Worm (Caenorhabditis elegans) whole organism, L2 larva: ENCODE measurements around the gene nstp-8.

Source experiments
- C34F6.9 ChIP-seq: fragments of 150-350 bp; optimal IDR thresholded peaks from 2 replicates; lab custom pipeline; 2014; ENCODE audit warnings: missing biosample characterization, missing genetic modification characterization
- F13H6.1 ChIP-seq: sonication (generic microtip); optimal IDR thresholded peaks from 2 replicates; lab custom pipeline; 2016; ENCODE audit warnings: missing genetic modification characterization, missing compliant biosample characterization
- Y55F3AM.14 ChIP-seq: fragments of 200-800 bp; sonication (Bioruptor generic); optimal IDR thresholded peaks from 2 replicates; lab custom pipeline; 2018; ENCODE audit warnings: mild to moderate bottlenecking, missing genetic modification characterization, missing compliant biosample characterization
- crh-2 ChIP-seq: sonication (generic microtip); optimal IDR thresholded peaks from 2 replicates; lab custom pipeline; 2017; ENCODE audit warnings: missing biosample characterization, missing genetic modification characterization
- dmd-4 ChIP-seq: sonication (generic microtip); optimal IDR thresholded peaks from 2 replicates; lab custom pipeline; 2017; ENCODE audit warnings: missing biosample characterization, missing genetic modification characterization
- lin-11 ChIP-seq: fragments of 150-350 bp; sonication (generic microtip); optimal IDR thresholded peaks from 2 replicates; lab custom pipeline; 2014; ENCODE audit warnings: missing biosample characterization, missing genetic modification characterization, inconsistent platforms, mixed read lengths
- lin-13 ChIP-seq: fragments of 150-350 bp; optimal IDR thresholded peaks from 2 replicates; lab custom pipeline; 2014; ENCODE audit warnings: missing biosample characterization, missing genetic modification reagents, missing genetic modification characterization
- mdl-1 ChIP-seq, 2 experiments: fragments of 150-350 bp in 1 of 2; sonication (generic microtip) in 1 of 2; optimal IDR thresholded peaks; 2 replicates each; lab custom pipeline; 2017; ENCODE audit warnings: missing biosample characterization in 2 of 2, missing genetic modification characterization in 2 of 2
- nhr-12 ChIP-seq: fragments of 150-350 bp; optimal IDR thresholded peaks from 2 replicates; lab custom pipeline; 2014; ENCODE audit warnings: missing biosample characterization, missing genetic modification characterization
- nhr-25 ChIP-seq: fragments of 150-350 bp; sonication (generic microtip); optimal IDR thresholded peaks from 3 replicates; lab custom pipeline; 2014; ENCODE audit warnings: missing biosample characterization, missing genetic modification characterization
- nhr-77 ChIP-seq: fragments of 150-350 bp; optimal IDR thresholded peaks from 2 replicates; lab custom pipeline; 2014; ENCODE audit warnings: missing biosample characterization, missing genetic modification characterization
- sem-4 ChIP-seq: fragments of 150-350 bp; optimal IDR thresholded peaks from 2 replicates; lab custom pipeline; 2014; ENCODE audit warnings: missing biosample characterization, missing genetic modification reagents, missing genetic modification characterization
- sma-3 ChIP-seq: sonication (generic microtip); optimal IDR thresholded peaks from 2 replicates; lab custom pipeline; 2016; ENCODE audit warnings: missing genetic modification reagents, missing genetic modification characterization, missing compliant biosample characterization
- unc-55 ChIP-seq: fragments of 150-350 bp; sonication (generic microtip); optimal IDR thresholded peaks from 3 replicates; lab custom pipeline; 2014; ENCODE audit warnings: missing biosample characterization, missing genetic modification reagents, missing genetic modification characterization
- unc-62 ChIP-seq: fragments of 150-350 bp; optimal IDR thresholded peaks from 2 replicates; lab custom pipeline; 2014; ENCODE audit warnings: missing biosample characterization, missing genetic modification reagents, missing genetic modification characterization
- ztf-1 ChIP-seq: fragments of 200-800 bp; sonication (Bioruptor generic); conservative IDR thresholded peaks from 2 replicates; pipeline ENCODE4 v1.3.6; 2022; ENCODE audit warnings: missing genetic modification characterization, missing compliant biosample characterization

The nstp-8 gene

DNA sequence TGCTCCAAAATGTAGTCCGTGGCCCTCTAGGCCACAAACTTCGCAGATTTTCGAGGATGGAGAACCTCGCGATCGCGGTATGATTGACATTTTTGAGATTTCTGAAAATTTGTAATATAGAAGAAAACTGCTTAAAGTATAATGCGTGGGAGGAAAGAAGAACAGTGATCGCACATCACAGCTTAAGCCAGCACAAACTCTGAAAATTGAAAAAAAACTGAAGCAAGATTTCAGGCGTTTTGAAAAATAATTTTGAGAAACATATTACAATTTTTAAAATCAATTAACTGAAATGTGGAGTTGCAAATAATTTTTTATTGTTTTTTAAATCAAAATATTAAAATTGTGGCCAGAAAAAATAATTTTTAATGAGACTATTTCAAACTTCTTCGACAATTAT lies 51.5 kb downstream of the nstp-8 start, which contains the start of gene nhr-275:
nhr-275 (minus strand) TSS at position 101 of the 400 bp plus-strand sequence.
- TF ChIP-seq lin-11 (no peak), F13H6.1 (tag; lab: Kevin White, UChicago) (no peak), C34F6.9 (tag; lab: Kevin White, UChicago) (no peak), sem-4 (tag; lab: Kevin White, UChicago) (no peak), Y55F3AM.14 (GFP tag; lab: Kevin White, UChicago) (no peak), nhr-12 (tag; lab: Kevin White, UChicago) (no peak), sma-3 (GFP tag; lab: Kevin White, UChicago) (no peak), mdl-1 (tag; optimal IDR thresholded peaks at IDR 0.05; lab: Kevin White, UChicago) (no peak), nhr-25 (tag; lab: Kevin White, UChicago) (no peak), ztf-1 (GFP tag; lab: Robert Waterston, UW) (no peak), lin-13 (GFP tag; lab: Kevin White, UChicago) (no peak), unc-62 (GFP tag; lab: Kevin White, UChicago) (no peak), crh-2 (tag; lab: Kevin White, UChicago) (no peak), unc-55 (GFP tag; lab: Kevin White, UChicago) (no peak), nhr-77 (tag; lab: Kevin White, UChicago) (no peak), dmd-4 (tag; lab: Kevin White, UChicago) (no peak)
